Fruit fly (Drosophila melanogaster) whole organism, adult: ENCODE results near the gene CG14096.

Experiments used
- CG11617 ChIP-seq: fragments of 200-800 bp; sonication (Bioruptor generic); optimal IDR thresholded peaks from 2 replicates; lab custom pipeline; 2017; ENCODE audit warnings: mild to moderate bottlenecking, missing biosample characterization, missing genetic modification reagents, missing genetic modification characterization
- CG12768 ChIP-seq: fragments of 200-800 bp; sonication (Bioruptor generic); optimal IDR thresholded peaks from 2 replicates; lab custom pipeline; 2017; ENCODE audit warnings: missing biosample characterization, missing genetic modification characterization, mild to moderate bottlenecking, moderate library complexity, missing genetic modification reagents
- CG14711 ChIP-seq: fragments of 200-800 bp; sonication (Bioruptor generic); optimal IDR thresholded peaks from 2 replicates; lab custom pipeline; 2018; ENCODE audit warnings: missing biosample characterization, mild to moderate bottlenecking, missing genetic modification characterization, moderate library complexity
- CG1620 ChIP-seq: fragments of 200-800 bp; sonication (Bioruptor generic); optimal IDR thresholded peaks from 2 replicates; lab custom pipeline; 2016; ENCODE audit warnings: missing biosample characterization, missing genetic modification characterization
- Clk ChIP-seq: fragments of 200-800 bp; sonication (Bioruptor generic); optimal IDR thresholded peaks from 2 replicates; lab custom pipeline; 2017; ENCODE audit warnings: missing biosample characterization, missing genetic modification characterization
- Crg-1 ChIP-seq: fragments of 200-800 bp; sonication (Bioruptor generic); optimal IDR thresholded peaks from 2 replicates; lab custom pipeline; 2016; ENCODE audit warnings: missing biosample characterization, missing genetic modification characterization
- Hr96 ChIP-seq: fragments of 200-800 bp; sonication (Bioruptor generic); optimal IDR thresholded peaks from 2 replicates; lab custom pipeline; 2016; ENCODE audit warnings: missing biosample characterization, missing genetic modification characterization
- Mnt ChIP-seq: fragments of 200-800 bp; sonication (Bioruptor generic); optimal IDR thresholded peaks from 2 replicates; lab custom pipeline; 2016; ENCODE audit warnings: missing biosample characterization, mild to moderate bottlenecking, missing genetic modification characterization
- bab1 ChIP-seq: fragments of 200-800 bp; sonication (Bioruptor generic); optimal IDR thresholded peaks from 3 replicates; lab custom pipeline; 2019; ENCODE audit warnings: missing biosample characterization, mild to moderate bottlenecking, missing genetic modification characterization, moderate library complexity
- kay ChIP-seq: fragments of 200-800 bp; sonication (Bioruptor generic); peaks from one replicate; lab custom pipeline; 2016; ENCODE audit warnings: missing biosample characterization, missing genetic modification characterization, borderline replicate concordance
- ovo ChIP-seq: fragments of 200-800 bp; sonication (Bioruptor generic); optimal IDR thresholded peaks from 2 replicates; lab custom pipeline; 2016; ENCODE audit warnings: missing biosample characterization, missing genetic modification characterization
- tj ChIP-seq: fragments of 200-800 bp; sonication (Bioruptor generic); optimal IDR thresholded peaks from 3 replicates; lab custom pipeline; 2017; ENCODE audit warnings: missing biosample characterization, mild to moderate bottlenecking, missing genetic modification characterization, moderate library complexity

- TF ChIP-seq Clk (GFP tag; lab: Kevin White, UChicago) = no peak
- TF ChIP-seq CG12768 (GFP tag; lab: Kevin White, UChicago) = no peak
- no peak for TF ChIP-seq Mnt (GFP tag; lab: Kevin White, UChicago)
- TF ChIP-seq tj = no peak
- no peak for TF ChIP-seq CG14711 (tag; lab: Kevin White, UChicago)
- no peak for TF ChIP-seq CG11617
- TF ChIP-seq bab1 (GFP tag; lab: Kevin White, UChicago) = no peak
- TF ChIP-seq Hr96 (GFP tag; lab: Kevin White, UChicago) = no peak
- no peak for TF ChIP-seq ovo (GFP tag; lab: Kevin White, UChicago)
- TF ChIP-seq kay (GFP tag; lab: Kevin White, UChicago) = no peak
- no peak for TF ChIP-seq CG1620 (GFP tag; lab: Kevin White, UChicago)
- TF ChIP-seq Crg-1 (GFP tag; lab: Kevin White, UChicago) = no peak
Measured at dm6 chr3L:19464659-19465058, 2.2 kb downstream of the CG14096 start, which contains the start of gene CG14095.
